Worm (Caenorhabditis elegans) whole organism, L4/young adult: Measurements from ENCODE around the gene pha-2.

ENCODE experiments used
- W03F9.2 ChIP-seq: fragments of 150-350 bp; optimal IDR thresholded peaks from 2 replicates; lab custom pipeline; 2014; ENCODE audit warnings: missing biosample characterization, missing genetic modification characterization
- dao-5 ChIP-seq: sonication (generic microtip); optimal IDR thresholded peaks from 2 replicates; lab custom pipeline; 2016; ENCODE audit warnings: missing genotype, missing genetic modification characterization, moderate library complexity, missing compliant biosample characterization
- him-1 ChIP-seq: sonication (generic microtip); optimal IDR thresholded peaks from 2 replicates; lab custom pipeline; 2016; ENCODE audit warnings: missing genotype, missing genetic modification reagents, missing genetic modification characterization, missing compliant biosample characterization

pha-2 gene

ce11 chrX:591056-591455, 45.7 kb downstream of the pha-2 start:
- TF ChIP-seq dao-5 (tag; lab: Kevin White, UChicago) = no peak

- TF ChIP-seq W03F9.2 (tag; lab: Kevin White, UChicago) (no peak), dao-5 (tag; lab: Kevin White, UChicago) (no peak), him-1 (tag; lab: Kevin White, UChicago) (no peak)
Observed at ce11 chrX:587798-588197, 49.0 kb downstream of the pha-2 start, which contains the start of gene mrp-1. Gene mrp-1 (minus strand): TSS chrX:587898.

- no peak for TF ChIP-seq dao-5 (tag; lab: Kevin White, UChicago)
- no peak for TF ChIP-seq W03F9.2 (tag; lab: Kevin White, UChicago)
- no peak for TF ChIP-seq him-1 (tag; lab: Kevin White, UChicago)
Observed at ce11 chrX:585598-586217, 51.1 kb downstream of the pha-2 start.
